Worm (Caenorhabditis elegans) whole organism, dauer: ENCODE results near the gene srh-2.

Experiments used
- unc-62 ChIP-seq: sonication (generic microtip); optimal IDR thresholded peaks from 2 replicates; lab custom pipeline; 2017; ENCODE audit warnings: missing biosample characterization, missing genetic modification reagents, missing genetic modification characterization

The srh-2 gene

ce11 chrV:727484-728351 is at the start of gene srh-2, which contains the start of gene icl-1:
Gene srh-2, plus strand, starts transcription at chrV:728301.
Gene icl-1, minus strand, starts transcription at chrV:728004.
- TF ChIP-seq unc-62: no peak

- no peak for TF ChIP-seq unc-62
These were observed 48.4 kb upstream of the srh-2 start, which contains the start of gene srx-22 for ce11 chrV:679663-680062. Gene srx-22, plus strand, starts transcription at chrV:679963.

- TF ChIP-seq unc-62: no peak
These were observed 46.1 kb upstream of the srh-2 start, which contains the start of gene srx-23 for ce11 chrV:682031-682430. Gene srx-23, plus strand, starts transcription at chrV:682331.

DNA sequence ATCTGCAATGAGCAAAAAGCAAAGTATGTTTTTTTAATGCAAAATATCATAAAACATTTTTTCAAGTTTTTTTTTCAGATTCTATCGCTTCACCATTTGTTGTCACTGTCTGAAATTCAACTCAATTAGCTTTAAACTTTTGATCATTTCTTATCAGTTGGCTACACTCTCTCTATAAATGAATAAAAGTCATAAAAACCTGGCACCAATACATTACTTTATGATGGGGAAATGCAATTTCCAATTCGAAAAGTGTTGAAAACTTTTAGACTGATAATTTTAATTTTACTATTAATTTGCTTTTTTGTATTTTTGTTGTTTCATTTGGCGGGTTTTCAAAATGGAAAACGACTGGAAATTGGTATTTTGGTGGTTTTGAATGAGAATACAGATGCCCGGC is 44.2 kb upstream of the srh-2 start, which contains the start of gene F31F4.1:
F31F4.1 (plus strand) TSS at position 203 of the 400 bp plus-strand sequence.
- no peak for TF ChIP-seq unc-62

DNA sequence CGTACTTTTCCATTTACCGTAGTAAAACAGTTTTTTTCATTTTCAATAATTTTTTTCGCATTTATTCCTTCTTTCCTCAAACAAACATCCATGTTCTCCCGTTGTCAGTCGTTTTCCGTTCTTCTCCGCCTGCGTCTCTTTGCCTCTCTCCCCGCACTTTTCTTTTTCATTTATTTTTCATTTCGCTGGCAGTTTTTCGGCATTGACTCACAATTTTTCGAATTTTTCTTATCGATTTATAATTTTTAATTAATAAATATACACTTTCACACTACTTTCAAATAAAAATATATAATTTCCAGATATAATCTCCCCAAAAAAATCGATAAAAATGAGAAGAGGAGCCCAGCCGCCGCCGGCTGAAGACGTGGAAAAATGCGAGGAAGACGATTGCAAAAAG is 40.7 kb upstream of the srh-2 start, which contains the start of gene H25P19.1:
H25P19.1 (plus strand) TSS at position 301 of the 400 bp plus-strand sequence.
- TF ChIP-seq unc-62: no peak

- TF ChIP-seq unc-62: no peak
These were observed 38.6 kb upstream of the srh-2 start for ce11 chrV:689538-689937.

- no peak for TF ChIP-seq unc-62
These were observed 35.2 kb upstream of the srh-2 start, which contains the start of gene srx-4 for ce11 chrV:692720-693422. Gene srx-4, minus strand, starts transcription at chrV:692770.

DNA sequence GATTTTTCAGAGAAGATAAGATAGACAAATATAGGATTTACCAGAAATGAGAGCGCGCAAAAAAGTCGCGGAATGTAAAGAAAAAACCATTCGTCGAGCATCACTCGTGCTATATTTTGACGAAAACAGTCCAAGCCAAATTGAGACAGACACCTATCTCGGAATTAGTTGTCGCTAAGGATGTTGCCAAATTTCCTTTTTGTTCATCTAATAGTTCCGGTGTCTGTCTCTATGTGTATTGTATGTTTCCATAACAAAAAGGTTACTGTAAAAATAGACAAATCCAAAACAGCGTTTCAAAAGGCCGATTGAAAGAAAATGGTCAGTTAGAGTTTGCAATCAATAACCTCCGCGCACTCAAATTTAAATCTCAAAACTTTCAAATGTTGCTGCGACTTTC is 33.5 kb upstream of the srh-2 start, which contains the start of gene srj-53:
srj-53 (minus strand) TSS at position 101 of the 400 bp plus-strand sequence.
- TF ChIP-seq unc-62: no peak

ce11 chrV:695914-696313 is 32.2 kb upstream of the srh-2 start, which contains the start of gene srj-52:
Gene srj-52, minus strand, starts transcription at chrV:696014.
- TF ChIP-seq unc-62: no peak

DNA sequence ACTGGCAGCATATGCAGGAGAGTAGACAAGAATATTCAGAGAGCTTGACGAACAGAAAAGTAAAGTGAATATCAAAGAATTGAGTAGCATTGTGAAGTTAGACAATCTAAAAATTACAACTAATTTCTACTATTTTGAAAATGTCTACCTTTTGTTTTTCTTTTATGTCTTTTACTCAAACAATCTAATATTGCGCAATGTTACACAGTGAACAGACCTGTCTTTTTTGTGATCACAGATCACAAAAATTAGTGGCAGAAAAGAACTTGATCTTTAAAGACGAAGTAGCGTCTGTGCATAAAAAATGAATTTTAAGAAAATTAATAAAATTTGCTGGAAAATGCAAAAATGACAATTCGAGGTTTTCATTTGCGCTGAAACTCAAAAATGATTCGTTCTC is 29.1 kb upstream of the srh-2 start:
- TF ChIP-seq unc-62: no peak

ce11 chrV:699489-700129 is 28.5 kb upstream of the srh-2 start, which contains the start of the genes ugt-29 and srx-5:
Gene ugt-29, minus strand, starts transcription at chrV:699589.
Gene srx-5, plus strand, starts transcription at chrV:700079.
- no peak for TF ChIP-seq unc-62

DNA sequence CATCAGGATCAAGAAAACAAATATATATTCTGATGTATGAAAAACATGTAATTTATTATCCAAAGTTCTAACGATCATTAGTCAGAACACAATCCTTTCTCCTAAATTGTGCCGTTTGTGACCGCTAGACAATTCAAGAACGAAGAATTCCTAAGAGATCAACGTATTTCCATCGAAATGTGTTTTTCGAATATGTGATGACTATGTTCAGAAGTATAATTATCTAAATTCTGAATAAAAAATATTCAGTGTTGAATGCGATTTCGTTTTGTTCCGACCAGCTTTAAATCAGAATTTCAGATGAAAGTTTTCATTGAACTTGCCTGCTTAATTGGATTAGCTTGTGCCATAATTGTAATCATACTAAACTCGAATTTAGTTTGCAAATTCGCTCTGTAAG is 25.8 kb upstream of the srh-2 start, which contains the start of gene srbc-37:
srbc-37 (plus strand) TSS at position 301 of the 400 bp plus-strand sequence.
- no peak for TF ChIP-seq unc-62

ce11 chrV:706918-707317 is 21.2 kb upstream of the srh-2 start, which contains the start of gene srbc-38:
Gene srbc-38, plus strand, starts transcription at chrV:707218.
- no peak for TF ChIP-seq unc-62

- TF ChIP-seq unc-62: no peak
These were observed 19.3 kb upstream of the srh-2 start, which contains the start of gene srbc-39 for ce11 chrV:708808-709207. Gene srbc-39, plus strand, starts transcription at chrV:709108.

DNA sequence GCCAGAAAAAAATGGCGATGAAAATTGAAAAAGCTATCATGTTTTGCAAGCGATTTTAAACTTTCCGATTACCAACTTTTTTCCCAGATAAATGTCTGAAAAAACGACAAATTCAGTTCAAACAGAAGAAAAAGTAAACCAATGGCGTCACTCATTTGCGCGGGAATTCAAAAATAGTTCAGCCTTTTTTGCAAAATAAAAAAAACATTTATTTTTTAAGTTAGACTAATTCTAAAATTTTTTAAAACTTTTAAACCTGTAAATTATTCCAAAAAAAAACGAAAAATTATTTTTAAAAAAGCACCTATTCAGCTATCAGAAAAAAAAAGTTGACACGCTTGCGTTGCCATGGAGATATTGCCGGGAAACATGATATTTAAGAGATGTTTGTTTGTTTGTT is 15.2 kb upstream of the srh-2 start, which contains the start of gene cyp-33C11:
cyp-33C11 (minus strand) TSS at position 101 of the 400 bp plus-strand sequence.
- no peak for TF ChIP-seq unc-62

- no peak for TF ChIP-seq unc-62
These were observed 8.4 kb upstream of the srh-2 start, which contains the start of gene srbc-40 for ce11 chrV:719731-720130. Gene srbc-40, minus strand, starts transcription at chrV:719831.
